Fruit fly (Drosophila melanogaster): ENCODE results near the gene CG9399.

Gene CG9399

dm6 chr3R:9559413-9560014 is 14.5 kb downstream of the CG9399 start, which contains the start of the genes AP-1mu and MBD-like (continued):
- TF ChIP-seq C15 (GFP tag; IDR thresholded peaks at IDR 0.05) (no peak), CG34376 (GFP tag; optimal IDR thresholded peaks at IDR 0.05) (peak; percentile 68), Elba2 (GFP tag; optimal IDR thresholded peaks at IDR 0.05) (peak; percentile 99), kah (GFP tag; optimal IDR thresholded peaks at IDR 0.05) (no peak), CG16813 (GFP tag; IDR thresholded peaks at IDR 0.05; ENCODE audit: partially characterized antibody) (peak; percentile 42; the same call in 1 of the 3 replicates), Oli (tag; optimal IDR thresholded peaks at IDR 0.05) (peak; percentile 42), fd102C (GFP tag; optimal IDR thresholded peaks at IDR 0.05) (no peak), Ets97D (GFP tag; optimal IDR thresholded peaks at IDR 0.05) (peak; percentile 61), dmrt11E (tag; optimal IDR thresholded peaks at IDR 0.05) (peak; percentile 55), Hmx (GFP tag; optimal IDR thresholded peaks at IDR 0.05) (peak; percentile 27), Doc3 (GFP tag; IDR thresholded peaks at IDR 0.05; ENCODE audit: partially characterized antibody) (no peak), Mad (GFP tag; optimal IDR thresholded peaks at IDR 0.05) (peak; percentile 72), gce (GFP tag; IDR thresholded peaks at IDR 0.05) (no peak), Dek (tag; optimal IDR thresholded peaks at IDR 0.05) (peak; percentile 50), CG11696 (GFP tag; IDR thresholded peaks at IDR 0.05) (no peak), schlank (tag; optimal IDR thresholded peaks at IDR 0.05) (no peak), pzg (GFP tag; optimal IDR thresholded peaks at IDR 0.05) (peak; percentile 78), CG32767 (GFP tag; IDR thresholded peaks at IDR 0.05) (0 out of 2 replicates have a peak, but pooled peaks have one; percentile 45), tup (GFP tag; optimal IDR thresholded peaks at IDR 0.05) (peak; percentile 58), CG18262 (tag; optimal IDR thresholded peaks at IDR 0.05) (peak; percentile 57), CG17385 (GFP tag; optimal IDR thresholded peaks at IDR 0.05) (peak; percentile 81), hbn (GFP tag; IDR thresholded peaks at IDR 0.05; ENCODE audit: partially characterized antibody) (peak; percentile 49), Sry-δ (GFP tag; optimal IDR thresholded peaks at IDR 0.05) (peak; percentile 65), E2f2 (GFP tag; IDR thresholded peaks at IDR 0.05) (peak; percentile 60), z (GFP tag; IDR thresholded peaks at IDR 0.05) (no peak), Dp (GFP tag; optimal IDR thresholded peaks at IDR 0.05) (peak; percentile 28), Hr51 (GFP tag; optimal IDR thresholded peaks at IDR 0.05) (peak in 1 of 2 experiments; percentile 65), CG1602 (GFP tag; optimal IDR thresholded peaks at IDR 0.05) (peak; percentile 73), CG10267 (tag; optimal IDR thresholded peaks at IDR 0.05) (peak; percentile 97), CG6175 (GFP tag; IDR thresholded peaks at IDR 0.05) (no peak), NfI (GFP tag; optimal IDR thresholded peaks at IDR 0.05) (peak; percentile 72), CG31388 (GFP tag; optimal IDR thresholded peaks at IDR 0.05) (peak; percentile 2), Drgx (GFP tag; IDR thresholded peaks at IDR 0.05) (no peak), CG1233 (GFP tag; optimal IDR thresholded peaks at IDR 0.05) (peak; percentile 51), CG5180 (GFP tag; optimal IDR thresholded peaks at IDR 0.05) (no peak), CG9215 (GFP tag; IDR thresholded peaks at IDR 0.05) (peak; percentile 66), CG16863 (GFP tag; optimal IDR thresholded peaks at IDR 0.05) (peak; percentile 45), jigr1 (GFP tag; IDR thresholded peaks at IDR 0.05) (no peak), onecut (GFP tag; IDR thresholded peaks at IDR 0.05) (peak; percentile 7; the same call in 1 of the 2 replicates), nau (GFP tag; optimal IDR thresholded peaks at IDR 0.05) (no peak), CG7556 (GFP tag; optimal IDR thresholded peaks at IDR 0.05) (peak; percentile 46), CG32532 (GFP tag; IDR thresholded peaks at IDR 0.05) (peak; percentile 62), Sin3A (optimal IDR thresholded peaks at IDR 0.05) (peak; percentile 94), ase (GFP tag; IDR thresholded peaks at IDR 0.05) (0 out of 3 replicates have a peak, but pooled peaks have one; percentile 7), chn (GFP tag; optimal IDR thresholded peaks at IDR 0.05) (peak; percentile 77), sens-2 (GFP tag; IDR thresholded peaks at IDR 0.05) (no peak), CG15479 (GFP tag; optimal IDR thresholded peaks at IDR 0.05) (peak; percentile 19), CG4707 (GFP tag; optimal IDR thresholded peaks at IDR 0.05) (no peak), CG10147 (GFP tag; optimal IDR thresholded peaks at IDR 0.05) (peak; percentile 46), CG4854 (GFP tag; optimal IDR thresholded peaks at IDR 0.05) (peak; percentile 58)

Data from whole organism, embryonic.